Worm (Caenorhabditis elegans): ENCODE data around the gene col-164.

- no peak for TF ChIP-seq unc-62 (GFP tag; optimal IDR thresholded peaks at IDR 0.05)
- TF ChIP-seq elt-3 (tag; optimal IDR thresholded peaks at IDR 0.05), result no peak
- no peak for TF ChIP-seq nhr-77 (tag; optimal IDR thresholded peaks at IDR 0.05)
- no peak for TF ChIP-seq sox-4 (tag; optimal IDR thresholded peaks at IDR 0.05)
- TF ChIP-seq fkh-10 (GFP tag; optimal IDR thresholded peaks at IDR 0.05), result no peak
- TF ChIP-seq grh-1 (GFP tag; IDR thresholded peaks at IDR 0.05), result no peak
- no peak for TF ChIP-seq fos-1 (tag; optimal IDR thresholded peaks at IDR 0.05)
- TF ChIP-seq nhr-11 (tag; optimal IDR thresholded peaks at IDR 0.05), result no peak
- TF ChIP-seq snpc-4 (tag; optimal IDR thresholded peaks at IDR 0.05), result no peak
- TF ChIP-seq pqm-1 (tag; optimal IDR thresholded peaks at IDR 0.05), result no peak
- no peak for TF ChIP-seq lin-15B (tag; optimal IDR thresholded peaks at IDR 0.05)
- no peak for TF ChIP-seq lir-3 (tag; optimal IDR thresholded peaks at IDR 0.05; ENCODE audit: poor library complexity)
- TF ChIP-seq egl-27 (tag; optimal IDR thresholded peaks at IDR 0.05), result no peak
Measured at ce11 chrX:2070418-2070996, 22.8 kb upstream of the col-164 start, which contains the start of gene acl-4.
